Worm (Caenorhabditis elegans) whole organism, L2 larva: ENCODE measurements around the gene F44A2.7.

Experiments used
- R02D3.7 ChIP-seq: fragments of 150-350 bp; optimal IDR thresholded peaks from 2 replicates; lab custom pipeline; 2014; ENCODE audit warnings: missing biosample characterization, missing genetic modification characterization
- aly-2 ChIP-seq: fragments of 150-350 bp; optimal IDR thresholded peaks from 2 replicates; lab custom pipeline; 2014; ENCODE audit warnings: missing biosample characterization, missing genetic modification characterization
- lin-13 ChIP-seq: fragments of 150-350 bp; optimal IDR thresholded peaks from 2 replicates; lab custom pipeline; 2014; ENCODE audit warnings: missing biosample characterization, missing genetic modification reagents, missing genetic modification characterization
- mab-5 ChIP-seq: fragments of 150-350 bp; optimal IDR thresholded peaks from 2 replicates; lab custom pipeline; 2014; ENCODE audit warnings: missing biosample characterization, missing genetic modification characterization
- nhr-11 ChIP-seq: fragments of 150-350 bp; optimal IDR thresholded peaks from 2 replicates; lab custom pipeline; 2014; ENCODE audit warnings: missing biosample characterization, missing genetic modification characterization
- nhr-12 ChIP-seq: fragments of 150-350 bp; optimal IDR thresholded peaks from 2 replicates; lab custom pipeline; 2014; ENCODE audit warnings: missing biosample characterization, missing genetic modification characterization
- nhr-25 ChIP-seq: fragments of 150-350 bp; sonication (generic microtip); optimal IDR thresholded peaks from 3 replicates; lab custom pipeline; 2014; ENCODE audit warnings: missing biosample characterization, missing genetic modification characterization
- sem-4 ChIP-seq: fragments of 150-350 bp; optimal IDR thresholded peaks from 2 replicates; lab custom pipeline; 2014; ENCODE audit warnings: missing biosample characterization, missing genetic modification reagents, missing genetic modification characterization
- snpc-4 ChIP-seq: fragments of 150-350 bp; optimal IDR thresholded peaks from 2 replicates; lab custom pipeline; 2014; ENCODE audit warnings: missing biosample characterization, missing genetic modification characterization
- unc-62 ChIP-seq: fragments of 150-350 bp; optimal IDR thresholded peaks from 2 replicates; lab custom pipeline; 2014; ENCODE audit warnings: missing biosample characterization, missing genetic modification reagents, missing genetic modification characterization
- ztf-11 ChIP-seq: sonication (generic microtip); optimal IDR thresholded peaks from 2 replicates; lab custom pipeline; 2017; ENCODE audit warnings: missing biosample characterization, missing genetic modification characterization

- TF ChIP-seq nhr-12 (tag; lab: Kevin White, UChicago) (no peak), nhr-25 (tag; lab: Kevin White, UChicago) (peak; percentile 21), sem-4 (tag; lab: Kevin White, UChicago) (no peak), nhr-11 (tag; lab: Kevin White, UChicago) (no peak), lin-13 (no peak), ztf-11 (tag; lab: Kevin White, UChicago) (no peak), mab-5 (tag; lab: Kevin White, UChicago) (no peak), aly-2 (tag; lab: Kevin White, UChicago) (no peak), unc-62 (no peak), snpc-4 (no peak), R02D3.7 (tag; lab: Kevin White, UChicago) (no peak)
These were observed 17.2 kb downstream of the F44A2.7 start for ce11 chrV:9338452-9338851.
